Worm (Caenorhabditis elegans) whole organism, late embryonic: Measurements from ENCODE around the gene C36E8.4.

Experiments used
- ama-1 ChIP-seq: fragments of 150-350 bp; optimal IDR thresholded peaks from 2 replicates; lab custom pipeline; 2014
- ceh-24 ChIP-seq: sonication (generic microtip); optimal IDR thresholded peaks from 2 replicates; lab custom pipeline; 2016; ENCODE audit warnings: mild to moderate bottlenecking, missing genetic modification characterization, missing compliant biosample characterization
- ceh-34 ChIP-seq: sonication (generic microtip); optimal IDR thresholded peaks from 2 replicates; lab custom pipeline; 2016; ENCODE audit warnings: mild to moderate bottlenecking, missing genetic modification characterization, missing compliant biosample characterization
- lin-11 ChIP-seq: fragments of 200-800 bp; sonication (Bioruptor generic); optimal IDR thresholded peaks from 2 replicates; lab custom pipeline; 2018; ENCODE audit warnings: mild to moderate bottlenecking, missing genetic modification characterization, missing compliant biosample characterization
- pha-4 ChIP-seq: fragments of 150-350 bp; optimal IDR thresholded peaks from 2 replicates; lab custom pipeline; 2018; ENCODE audit warnings: missing biosample characterization, missing genetic modification reagents, missing genetic modification characterization

ce11 chrIII:4057894-4058293, 45.8 kb downstream of the C36E8.4 start, which contains the start of gene rcq-5:
- TF ChIP-seq ama-1 (no peak), ceh-34 (tag; lab: Kevin White, UChicago) (no peak), pha-4 (tag; lab: Kevin White, UChicago) (no peak), ceh-24 (tag; lab: Kevin White, UChicago) (no peak), lin-11 (tag; lab: Kevin White, UChicago) (no peak)
